Worm (Caenorhabditis elegans) whole organism, L3 larva: Measurements from ENCODE around the gene fip-1.

Experiments
- aly-2 ChIP-seq: fragments of 150-350 bp; optimal IDR thresholded peaks from 2 replicates; lab custom pipeline; 2014; ENCODE audit warnings: missing biosample characterization, missing genetic modification characterization
- ama-1 ChIP-seq: fragments of 150-350 bp; optimal IDR thresholded peaks from 2 replicates; lab custom pipeline; 2018
- ceh-16 ChIP-seq: sonication (generic microtip); optimal IDR thresholded peaks from 2 replicates; lab custom pipeline; 2017; ENCODE audit warnings: missing biosample characterization, missing genetic modification characterization
- ceh-28 ChIP-seq: fragments of 150-350 bp; optimal IDR thresholded peaks from 2 replicates; lab custom pipeline; 2014; ENCODE audit warnings: missing biosample characterization, missing genetic modification reagents, missing genetic modification characterization
- ceh-82 ChIP-seq: fragments of 150-350 bp; optimal IDR thresholded peaks from 2 replicates; lab custom pipeline; 2014; ENCODE audit warnings: missing biosample characterization, missing genetic modification characterization
- ceh-9 ChIP-seq: sonication (generic microtip); optimal IDR thresholded peaks from 2 replicates; lab custom pipeline; 2018; ENCODE audit warnings: missing biosample characterization, missing genetic modification characterization
- egl-27 ChIP-seq: sonication (generic microtip); optimal IDR thresholded peaks from 4 replicates; lab custom pipeline; 2017; ENCODE audit warnings: missing biosample characterization, missing genetic modification reagents, missing genetic modification characterization
- egl-5 ChIP-seq: fragments of 150-350 bp; optimal IDR thresholded peaks from 2 replicates; lab custom pipeline; 2017; ENCODE audit warnings: missing biosample characterization, missing genetic modification reagents, missing genetic modification characterization, inconsistent platforms
- elt-2 ChIP-seq: sonication (generic microtip); optimal IDR thresholded peaks from 2 replicates; lab custom pipeline; 2016; ENCODE audit warnings: missing genetic modification reagents, mild to moderate bottlenecking, missing genetic modification characterization, missing compliant biosample characterization
- elt-3 ChIP-seq, 3 experiments: fragments of 150-350 bp in 1 of 3; sonication (generic microtip) in 2 of 3; optimal IDR thresholded peaks; 2 replicates in 2 of 3; 4 replicates in 1 of 3; lab custom pipeline; 2014 to 2017; ENCODE audit warnings: missing biosample characterization in 3 of 3, missing genetic modification characterization in 3 of 3
- fos-1 ChIP-seq: fragments of 150-350 bp; optimal IDR thresholded peaks from 2 replicates; lab custom pipeline; 2014; ENCODE audit warnings: missing biosample characterization, missing genetic modification characterization
- hmg-11 ChIP-seq: sonication (generic microtip); optimal IDR thresholded peaks from 2 replicates; lab custom pipeline; 2016; ENCODE audit warnings: missing genetic modification characterization, missing compliant biosample characterization
- lin-39 ChIP-seq: fragments of 150-350 bp; optimal IDR thresholded peaks from 2 replicates; lab custom pipeline; 2018; ENCODE audit warnings: missing biosample characterization, missing genetic modification reagents, missing genetic modification characterization
- lsy-12 ChIP-seq: sonication (generic microtip); optimal IDR thresholded peaks from 2 replicates; lab custom pipeline; 2016; ENCODE audit warnings: mild to moderate bottlenecking, missing genetic modification characterization, missing compliant biosample characterization
- mdl-1 ChIP-seq: fragments of 150-350 bp; optimal IDR thresholded peaks from 2 replicates; lab custom pipeline; 2014; ENCODE audit warnings: missing biosample characterization, missing genetic modification characterization
- mml-1 ChIP-seq: fragments of 150-350 bp; sonication (generic microtip); optimal IDR thresholded peaks from 3 replicates; lab custom pipeline; 2014; ENCODE audit warnings: missing biosample characterization, missing genetic modification characterization
- nfya-1 ChIP-seq: sonication (generic microtip); optimal IDR thresholded peaks from 2 replicates; lab custom pipeline; 2017; ENCODE audit warnings: missing genetic modification characterization, mild to moderate bottlenecking, missing compliant biosample characterization, antibody characterized with exemption, moderate library complexity; ENCODE audit not compliant: insufficient read depth
- nhr-12 ChIP-seq: fragments of 150-350 bp; optimal IDR thresholded peaks from 2 replicates; lab custom pipeline; 2014; ENCODE audit warnings: missing biosample characterization, missing genetic modification characterization
- nhr-23 ChIP-seq: fragments of 150-350 bp; optimal IDR thresholded peaks from 2 replicates; lab custom pipeline; 2014; ENCODE audit warnings: missing biosample characterization, missing genetic modification reagents, missing genetic modification characterization
- nhr-237 ChIP-seq: fragments of 150-350 bp; optimal IDR thresholded peaks from 2 replicates; lab custom pipeline; 2014; ENCODE audit warnings: missing biosample characterization, missing genetic modification characterization
- nhr-25 ChIP-seq: sonication (generic microtip); optimal IDR thresholded peaks from 2 replicates; lab custom pipeline; 2017; ENCODE audit warnings: missing biosample characterization, missing genetic modification characterization
- nhr-28 ChIP-seq: fragments of 150-350 bp; optimal IDR thresholded peaks from 2 replicates; lab custom pipeline; 2014; ENCODE audit warnings: missing biosample characterization, missing genetic modification characterization
- nhr-67 ChIP-seq: fragments of 150-350 bp; optimal IDR thresholded peaks from 2 replicates; lab custom pipeline; 2014; ENCODE audit warnings: missing biosample characterization, missing genetic modification characterization
- nhr-76 ChIP-seq: fragments of 150-350 bp; sonication (generic microtip); optimal IDR thresholded peaks from 5 replicates; lab custom pipeline; 2014; ENCODE audit warnings: missing biosample characterization, missing genetic modification characterization
- nhr-77 ChIP-seq: fragments of 150-350 bp; optimal IDR thresholded peaks from 2 replicates; lab custom pipeline; 2014; ENCODE audit warnings: missing biosample characterization, missing genetic modification characterization
- pha-4 ChIP-seq: fragments of 150-350 bp; optimal IDR thresholded peaks from 2 replicates; lab custom pipeline; 2014; ENCODE audit warnings: missing biosample characterization, missing genetic modification reagents, missing genetic modification characterization
- pqm-1 ChIP-seq: fragments of 150-350 bp; optimal IDR thresholded peaks from 2 replicates; lab custom pipeline; 2017; ENCODE audit warnings: missing biosample characterization, missing genetic modification characterization, inconsistent platforms
- sea-2 ChIP-seq: fragments of 150-350 bp; sonication (generic microtip); optimal IDR thresholded peaks from 4 replicates; lab custom pipeline; 2014; ENCODE audit warnings: missing biosample characterization, missing genetic modification reagents, missing genetic modification characterization
- skn-1 ChIP-seq: fragments of 150-350 bp; optimal IDR thresholded peaks from 2 replicates; lab custom pipeline; 2014; ENCODE audit warnings: missing biosample characterization, missing genetic modification characterization
- snpc-4 ChIP-seq: fragments of 150-350 bp; optimal IDR thresholded peaks from 2 replicates; lab custom pipeline; 2014; ENCODE audit warnings: missing biosample characterization, missing genetic modification characterization
- tbx-2 ChIP-seq: sonication (generic microtip); optimal IDR thresholded peaks from 2 replicates; lab custom pipeline; 2016; ENCODE audit warnings: mild to moderate bottlenecking, missing genetic modification characterization, missing compliant biosample characterization
- unc-39 ChIP-seq: sonication (generic microtip); optimal IDR thresholded peaks from 4 replicates; lab custom pipeline; 2017; ENCODE audit warnings: missing biosample characterization, missing genetic modification characterization
- unc-62 ChIP-seq: fragments of 150-350 bp; sonication (generic microtip); optimal IDR thresholded peaks from 4 replicates; lab custom pipeline; 2014; ENCODE audit warnings: missing biosample characterization, missing genetic modification reagents, missing genetic modification characterization
- ztf-11 ChIP-seq: fragments of 150-350 bp; optimal IDR thresholded peaks from 2 replicates; lab custom pipeline; 2014; ENCODE audit warnings: missing biosample characterization, missing genetic modification characterization
- ztf-4 ChIP-seq: fragments of 150-350 bp; optimal IDR thresholded peaks from 2 replicates; lab custom pipeline; 2014; ENCODE audit warnings: missing biosample characterization, missing genetic modification characterization

The fip-1 gene

DNA sequence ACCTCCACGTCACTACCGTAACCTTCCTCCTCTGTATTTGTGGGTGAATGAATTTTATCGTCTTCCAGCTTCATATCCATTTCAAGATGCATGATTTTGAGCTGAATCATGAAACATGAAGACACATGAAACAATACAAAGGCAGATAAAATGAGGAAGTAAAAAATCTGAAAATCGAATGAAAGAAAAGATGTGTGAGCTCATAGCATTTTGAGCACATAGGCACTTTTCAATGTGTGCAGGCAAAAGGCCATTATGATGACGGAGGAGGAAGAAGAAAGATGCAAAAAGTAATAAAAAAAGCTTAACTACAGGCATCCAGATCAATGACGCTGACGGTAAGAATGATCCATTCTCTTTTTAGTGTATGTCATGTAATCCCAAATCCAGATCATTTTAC lies 41.8 kb upstream of the fip-1 start, which contains the start of gene ztf-30:
TSS of gene ztf-30 (minus strand) at position 101 of the 400 bp plus-strand sequence.
- TF ChIP-seq sea-2: no peak
- TF ChIP-seq nhr-25 (tag; lab: Kevin White, UChicago): no peak
- TF ChIP-seq mml-1 (tag; lab: Kevin White, UChicago): no peak
- TF ChIP-seq egl-27: no peak
- TF ChIP-seq ama-1 (lab: Kevin White, UChicago): no peak
- TF ChIP-seq ceh-9: no peak
- TF ChIP-seq, all 47 proteins: peak for 0

DNA sequence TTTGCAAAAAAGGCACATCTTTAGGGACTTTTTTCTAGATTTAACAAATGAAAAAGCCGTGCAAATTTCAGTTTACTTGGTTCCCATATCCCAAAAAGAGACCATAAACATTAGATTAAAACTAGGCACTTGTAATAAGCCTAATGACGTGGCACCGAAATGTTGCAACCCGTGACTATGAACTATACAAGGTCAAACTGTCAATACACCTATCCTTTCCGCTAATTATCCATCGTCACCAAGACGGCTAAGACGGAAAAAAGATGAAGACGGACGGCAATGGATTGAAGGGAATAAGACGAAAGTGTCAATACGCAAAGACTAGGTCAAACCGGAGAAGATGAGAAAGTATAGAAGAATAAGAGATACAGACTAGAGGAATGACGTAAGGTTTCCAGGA lies 40.6 kb upstream of the fip-1 start:
- no peak for TF ChIP-seq nhr-77 (tag; lab: Kevin White, UChicago)
- TF ChIP-seq nhr-28 (tag; lab: Kevin White, UChicago): no peak
- TF ChIP-seq egl-5: no peak
- no peak for TF ChIP-seq sea-2
- TF ChIP-seq pqm-1 (tag; lab: Kevin White, UChicago): no peak
- no peak for TF ChIP-seq ztf-11 (tag; lab: Kevin White, UChicago)
- no peak for TF ChIP-seq aly-2
- TF ChIP-seq ama-1 (lab: Kevin White, UChicago): no peak
- TF ChIP-seq ceh-28 (tag; lab: Kevin White, UChicago): no peak
- TF ChIP-seq elt-2 (tag; lab: Kevin White, UChicago): no peak
- no peak for TF ChIP-seq ceh-16 (tag; lab: Kevin White, UChicago)
- TF ChIP-seq lin-39 (tag; lab: Kevin White, UChicago): no peak
- peak; percentile 26 for TF ChIP-seq nhr-25 (tag; lab: Kevin White, UChicago)
- TF ChIP-seq nfya-1 (tag; lab: Kevin White, UChicago): no peak
- TF ChIP-seq ztf-4 (tag; lab: Kevin White, UChicago): no peak
- no peak for TF ChIP-seq mdl-1
- TF ChIP-seq nhr-23 (tag; lab: Kevin White, UChicago): peak; percentile 90
- no peak for TF ChIP-seq fos-1 (tag; lab: Kevin White, UChicago)
- TF ChIP-seq, all 47 proteins: peak for 2

DNA sequence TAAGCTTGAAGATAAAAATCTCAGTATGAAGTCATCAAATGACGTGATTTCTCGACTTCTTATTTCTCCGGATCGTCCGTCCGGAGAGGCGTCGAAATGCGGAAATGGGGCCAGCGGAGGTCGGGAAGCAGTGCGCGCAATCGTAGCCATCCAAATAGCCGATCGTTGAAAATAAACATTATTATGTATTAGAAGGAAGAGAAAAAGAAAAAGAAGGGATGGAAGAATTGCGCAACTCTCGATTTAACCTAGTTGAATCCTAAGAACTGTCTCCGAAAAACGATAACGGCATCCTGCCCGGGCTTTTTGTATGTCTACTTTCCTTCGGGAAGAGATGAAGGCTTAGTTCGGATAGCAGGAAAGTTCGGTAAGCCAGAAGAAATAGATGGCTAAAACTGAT lies 37.4 kb upstream of the fip-1 start:
- TF ChIP-seq nhr-23 (tag; lab: Kevin White, UChicago) (peak; percentile 87), ceh-82 (tag; lab: Kevin White, UChicago) (no peak)
- TF ChIP-seq, all 47 proteins: peak for 1

DNA sequence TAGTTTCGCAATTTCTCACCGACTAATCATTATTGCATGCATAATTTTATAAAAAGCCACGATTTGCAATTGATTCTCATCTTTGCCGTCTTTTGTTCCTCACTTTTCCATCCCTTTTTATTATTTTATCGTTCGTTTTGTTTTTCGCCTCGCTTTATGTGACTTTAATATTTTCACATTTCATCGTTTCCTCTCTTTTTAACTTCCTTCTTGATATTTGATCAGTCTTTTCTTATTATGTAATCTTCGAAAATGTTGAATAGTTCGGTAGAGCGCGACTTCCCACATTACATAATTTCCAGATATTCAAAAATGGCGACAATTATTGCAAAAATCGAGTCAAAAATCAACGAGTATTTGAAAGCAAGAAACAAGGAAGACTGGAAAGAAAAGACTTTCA lies 34.0 kb upstream of the fip-1 start, which contains the start of gene C06E1.1:
TSS of gene C06E1.1 (plus strand) at position 301 of the 400 bp plus-strand sequence.
- no peak for TF ChIP-seq unc-39 (tag; lab: Kevin White, UChicago)
- no peak for TF ChIP-seq skn-1
- TF ChIP-seq nhr-76 (tag; lab: Kevin White, UChicago): no peak
- TF ChIP-seq unc-62 (GFP tag; lab: Kevin White, UChicago): no peak
- TF ChIP-seq, all 47 proteins: peak for 0

DNA sequence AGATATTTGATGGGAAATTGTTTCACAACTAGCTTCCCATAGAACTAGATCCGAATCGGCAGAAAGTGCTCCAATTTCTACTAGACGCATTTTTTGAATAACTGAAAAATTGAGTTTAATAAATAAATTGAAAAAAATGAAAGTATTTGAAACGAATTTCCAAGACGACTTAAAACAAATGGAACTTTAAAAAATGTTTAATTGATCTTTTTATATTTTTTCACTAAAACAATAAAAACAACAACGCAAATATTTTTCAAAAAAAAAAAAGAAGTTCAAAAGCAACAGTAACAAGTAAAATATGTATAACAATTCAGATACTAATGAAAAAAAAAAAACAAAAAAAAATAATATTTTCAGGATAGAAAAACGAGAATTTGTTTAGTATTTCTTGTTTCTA lies 29.9 kb upstream of the fip-1 start, which contains the start of gene C06E1.9:
TSS of gene C06E1.9 (minus strand) at position 101 of the 400 bp plus-strand sequence.
- TF ChIP-seq tbx-2 (tag; lab: Kevin White, UChicago) (no peak), unc-62 (GFP tag; lab: Kevin White, UChicago) (no peak), pha-4 (tag; lab: Kevin White, UChicago) (no peak), ceh-28 (tag; lab: Kevin White, UChicago) (no peak), lsy-12 (no peak), sea-2 (no peak), nhr-77 (tag; lab: Kevin White, UChicago) (no peak), nhr-12 (no peak), nfya-1 (tag; lab: Kevin White, UChicago) (no peak), nhr-237 (tag; lab: Kevin White, UChicago) (no peak), skn-1 (no peak), pqm-1 (tag; lab: Kevin White, UChicago) (no peak), hmg-11 (tag; lab: Kevin White, UChicago) (no peak), ztf-11 (tag; lab: Kevin White, UChicago) (no peak), nhr-67 (tag; lab: Kevin White, UChicago) (no peak), aly-2 (no peak), snpc-4 (tag; lab: Kevin White, UChicago) (no peak), ceh-16 (tag; lab: Kevin White, UChicago) (no peak), elt-3 (tag; optimal IDR thresholded peaks at IDR 0.05; lab: Kevin White, UChicago) (no peak)
- TF ChIP-seq, all 47 proteins: peak for 0
